Worm (Caenorhabditis elegans) whole organism, L1 larva: ENCODE measurements around the gene C16C8.5.
A peak's percentile ranks its signal among the peaks of the same experiment; 100 is the strongest.

Experiments
- C34B4.2 ChIP-seq: sonication (generic microtip); optimal IDR thresholded peaks from 2 replicates; lab custom pipeline; 2017; ENCODE audit warnings: mild to moderate bottlenecking, missing genetic modification characterization, missing compliant biosample characterization
- Y116A8C.19 ChIP-seq: sonication (generic microtip); optimal IDR thresholded peaks from 2 replicates; lab custom pipeline; 2016; ENCODE audit warnings: missing compliant biosample characterization, missing genetic modification characterization, borderline replicate concordance
- aha-1 ChIP-seq: fragments of 150-350 bp; optimal IDR thresholded peaks from 2 replicates; lab custom pipeline; 2014; ENCODE audit warnings: missing biosample characterization, missing genetic modification characterization
- ama-1 ChIP-seq: fragments of 150-350 bp; optimal IDR thresholded peaks from 2 replicates; lab custom pipeline; 2014
- blmp-1 ChIP-seq: fragments of 150-350 bp; optimal IDR thresholded peaks from 2 replicates; lab custom pipeline; 2014; ENCODE audit warnings: missing biosample characterization, missing genetic modification characterization
- ceh-63 ChIP-seq: fragments of 200-800 bp; sonication (Bioruptor generic); optimal IDR thresholded peaks from 2 replicates; lab custom pipeline; 2018; ENCODE audit warnings: mild to moderate bottlenecking, missing genetic modification characterization, missing compliant biosample characterization
- ceh-82 ChIP-seq, 3 experiments: fragments of 150-350 bp in 1 of 3; sonication (generic microtip) in 2 of 3; optimal IDR thresholded peaks; 2 replicates each; lab custom pipeline; 2014 to 2017; ENCODE audit warnings: missing biosample characterization in 3 of 3, missing genetic modification characterization in 3 of 3
- ceh-90 ChIP-seq: sonication (generic microtip); optimal IDR thresholded peaks from 2 replicates; lab custom pipeline; 2016; ENCODE audit warnings: missing genetic modification characterization, missing compliant biosample characterization
- dpl-1 ChIP-seq, 3 experiments: fragments of 150-350 bp in 2 of 3; sonication (generic microtip) in 1 of 3; optimal IDR thresholded peaks; 2 replicates each; lab custom pipeline; 2014 to 2017; ENCODE audit warnings: missing biosample characterization in 3 of 3, missing genetic modification characterization in 3 of 3, missing genetic modification reagents in 3 of 3
- efl-1 ChIP-seq, 4 experiments: fragments of 150-350 bp; optimal IDR thresholded peaks in 3 of 4; peaks in 1 of 4; 1 replicate in 1 of 4; 2 replicates in 3 of 4; lab custom pipeline; 2014; ENCODE audit warnings: missing biosample characterization in 2 of 4, missing genetic modification characterization in 2 of 4, missing genetic modification reagents in 2 of 4
- efl-3 ChIP-seq: fragments of 200-800 bp; sonication (Bioruptor generic); optimal IDR thresholded peaks from 2 replicates; lab custom pipeline; 2018; ENCODE audit warnings: mild to moderate bottlenecking, missing genetic modification characterization, missing compliant biosample characterization
- egl-13 ChIP-seq: sonication (generic microtip); optimal IDR thresholded peaks from 2 replicates; lab custom pipeline; 2016; ENCODE audit warnings: missing genotype, missing genetic modification reagents, missing genetic modification characterization, missing compliant biosample characterization
- fkh-8 ChIP-seq: sonication (generic microtip); optimal IDR thresholded peaks from 2 replicates; lab custom pipeline; 2016; ENCODE audit warnings: mild to moderate bottlenecking, missing genetic modification characterization, missing compliant biosample characterization
- isw-1 ChIP-seq: fragments of 200-800 bp; sonication (Bioruptor generic); IDR thresholded peaks from 2 replicates; pipeline ENCODE4 v1.3.6; 2022; ENCODE audit warnings: missing genetic modification characterization, missing compliant biosample characterization
- jun-1 ChIP-seq: fragments of 150-350 bp; optimal IDR thresholded peaks from 2 replicates; lab custom pipeline; 2014; ENCODE audit warnings: missing biosample characterization, missing genetic modification reagents, missing genetic modification characterization
- lin-13 ChIP-seq: fragments of 150-350 bp; optimal IDR thresholded peaks from 2 replicates; lab custom pipeline; 2014; ENCODE audit warnings: missing biosample characterization, missing genetic modification reagents, missing genetic modification characterization
- lin-14 ChIP-seq: fragments of 200-800 bp; sonication (Bioruptor generic); optimal IDR thresholded peaks from 2 replicates; lab custom pipeline; 2018; ENCODE audit warnings: mild to moderate bottlenecking, missing genetic modification characterization, moderate library complexity, missing compliant biosample characterization
- lin-39 ChIP-seq: fragments of 150-350 bp; optimal IDR thresholded peaks from 2 replicates; lab custom pipeline; 2014; ENCODE audit warnings: missing biosample characterization, missing genetic modification reagents, missing genetic modification characterization
- mep-1 ChIP-seq: fragments of 150-350 bp; optimal IDR thresholded peaks from 2 replicates; lab custom pipeline; 2014; ENCODE audit warnings: missing biosample characterization, missing genetic modification characterization
- nhr-11 ChIP-seq: fragments of 150-350 bp; optimal IDR thresholded peaks from 2 replicates; lab custom pipeline; 2014; ENCODE audit warnings: missing biosample characterization, missing genetic modification characterization
- nhr-20 ChIP-seq: sonication (generic microtip); optimal IDR thresholded peaks from 2 replicates; lab custom pipeline; 2016; ENCODE audit warnings: mild to moderate bottlenecking, missing genetic modification characterization, missing compliant biosample characterization
- nhr-71 ChIP-seq: sonication (generic microtip); optimal IDR thresholded peaks from 2 replicates; lab custom pipeline; 2016; ENCODE audit warnings: mild to moderate bottlenecking, missing genetic modification characterization, moderate library complexity, missing compliant biosample characterization
- nhr-85 ChIP-seq: sonication (generic microtip); peaks from one replicate; lab custom pipeline; 2016; ENCODE audit warnings: missing genetic modification characterization, inconsistent platforms, missing compliant biosample characterization
- pag-3 ChIP-seq: sonication (generic microtip); optimal IDR thresholded peaks from 2 replicates; lab custom pipeline; 2017; ENCODE audit warnings: missing genetic modification characterization, mild to moderate bottlenecking, missing compliant biosample characterization, antibody characterized with exemption, borderline replicate concordance; ENCODE audit not compliant: insufficient read depth
- pax-3 ChIP-seq: fragments of 200-800 bp; sonication (Bioruptor generic); optimal IDR thresholded peaks from 2 replicates; lab custom pipeline; 2018; ENCODE audit warnings: mild to moderate bottlenecking, missing genetic modification characterization, moderate library complexity, missing compliant biosample characterization
- pqm-1 ChIP-seq: sonication (generic microtip); optimal IDR thresholded peaks from 3 replicates; lab custom pipeline; 2017; ENCODE audit warnings: missing biosample characterization, missing genetic modification characterization
- rnt-1 ChIP-seq: sonication (generic microtip); optimal IDR thresholded peaks from 2 replicates; lab custom pipeline; 2016; ENCODE audit warnings: mild to moderate bottlenecking, missing genetic modification characterization, moderate library complexity, missing compliant biosample characterization
- skn-1 ChIP-seq: fragments of 150-350 bp; optimal IDR thresholded peaks from 2 replicates; lab custom pipeline; 2014; ENCODE audit warnings: missing biosample characterization, missing genetic modification characterization
- sox-4 ChIP-seq: sonication (generic microtip); optimal IDR thresholded peaks from 2 replicates; lab custom pipeline; 2016; ENCODE audit warnings: missing genetic modification characterization, missing compliant biosample characterization
- sptf-1 ChIP-seq: fragments of 150-350 bp; optimal IDR thresholded peaks from 2 replicates; lab custom pipeline; 2014; ENCODE audit warnings: missing biosample characterization, missing genetic modification characterization
- sup-37 ChIP-seq: fragments of 200-800 bp; sonication (Bioruptor generic); optimal IDR thresholded peaks from 2 replicates; lab custom pipeline; 2018; ENCODE audit warnings: mild to moderate bottlenecking, missing genetic modification characterization, missing compliant biosample characterization
- swsn-7 ChIP-seq: sonication (generic microtip); optimal IDR thresholded peaks from 2 replicates; lab custom pipeline; 2016; ENCODE audit warnings: missing genetic modification characterization, missing compliant biosample characterization
- unc-130 ChIP-seq: fragments of 150-350 bp; optimal IDR thresholded peaks from 2 replicates; lab custom pipeline; 2017; ENCODE audit warnings: missing biosample characterization, missing genetic modification characterization, inconsistent platforms
- unc-62 ChIP-seq: fragments of 150-350 bp; optimal IDR thresholded peaks from 2 replicates; lab custom pipeline; 2014; ENCODE audit warnings: missing biosample characterization, missing genetic modification reagents, missing genetic modification characterization
- unc-86 ChIP-seq: sonication (generic microtip); optimal IDR thresholded peaks from 2 replicates; lab custom pipeline; 2016; ENCODE audit warnings: missing genetic modification characterization, missing compliant biosample characterization
- xbp-1 ChIP-seq: sonication (generic microtip); optimal IDR thresholded peaks from 2 replicates; lab custom pipeline; 2016; ENCODE audit warnings: missing genetic modification characterization, missing compliant biosample characterization
- zip-4 ChIP-seq: fragments of 200-800 bp; sonication (Bioruptor generic); optimal IDR thresholded peaks from 2 replicates; lab custom pipeline; 2018; ENCODE audit warnings: mild to moderate bottlenecking, missing genetic modification characterization, moderate library complexity, missing compliant biosample characterization
- ztf-11 ChIP-seq, 2 experiments: sonication (generic microtip); optimal IDR thresholded peaks; 2 replicates each; lab custom pipeline; 2016 to 2017; ENCODE audit warnings: missing genetic modification characterization in 2 of 2, missing biosample characterization in 1 of 2, missing compliant biosample characterization in 1 of 2

C16C8.5 gene

ce11 chrII:3416528-3416927, 28.7 kb downstream of the C16C8.5 start, which contains the start of gene nep-6:
nep-6 (plus strand) TSS chrII:3416828.
- TF ChIP-seq zip-4 (GFP tag; lab: Kevin White, UChicago): no peak
- no peak for TF ChIP-seq blmp-1
- TF ChIP-seq ceh-63 (GFP tag; lab: Kevin White, UChicago): no peak
- no peak for TF ChIP-seq Y116A8C.19 (tag; lab: Kevin White, UChicago)
- no peak for TF ChIP-seq rnt-1 (tag; lab: Kevin White, UChicago)
- no peak for TF ChIP-seq egl-13 (tag; lab: Kevin White, UChicago)
- TF ChIP-seq, all 84 proteins: peak for 0

DNA sequence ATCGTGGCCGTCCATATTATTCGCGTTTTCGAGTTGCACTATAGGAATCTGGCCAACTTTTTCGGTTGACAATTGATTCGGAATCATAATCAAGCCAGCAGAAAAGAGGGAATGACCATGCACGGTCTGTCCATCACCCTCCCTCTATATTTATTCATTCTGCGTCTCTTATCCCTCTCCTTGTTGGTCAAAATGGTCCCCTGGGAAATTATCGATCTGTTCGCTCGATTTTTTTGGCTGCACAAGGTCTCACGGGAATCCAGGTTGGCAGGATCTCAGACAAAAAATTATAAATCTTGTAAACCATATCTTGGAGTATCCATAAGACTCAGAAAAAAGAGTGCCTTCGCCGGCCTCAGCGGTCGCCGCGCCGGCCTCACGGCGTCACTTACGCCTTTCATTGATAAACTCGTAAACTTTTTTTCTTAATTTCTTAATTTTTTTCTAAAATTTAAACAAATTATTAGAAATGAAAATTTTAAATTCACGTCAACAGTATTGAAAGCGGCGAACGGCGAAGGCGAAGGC, 30.7 kb downstream of the C16C8.5 start, which contains the start of the genes F18A12.7 and F18A12.2:
TSS of gene F18A12.7 (minus strand) at position 101 of the 528 bp plus-strand sequence.
TSS of gene F18A12.2 (plus strand) at position 478 of the 528 bp plus-strand sequence.
- TF ChIP-seq jun-1 (tag; lab: Kevin White, UChicago) (no peak), unc-62 (no peak), unc-86 (tag; lab: Kevin White, UChicago) (no peak), nhr-20 (tag; lab: Kevin White, UChicago) (no peak), blmp-1 (no peak), ceh-90 (no peak), sup-37 (GFP tag; lab: Kevin White, UChicago) (no peak), efl-3 (no peak), pag-3 (no peak), lin-14 (GFP tag; lab: Kevin White, UChicago) (no peak), xbp-1 (no peak), C34B4.2 (tag; lab: Kevin White, UChicago) (no peak), aha-1 (tag; lab: Kevin White, UChicago) (no peak), dpl-1 (GFP tag; optimal IDR thresholded peaks at IDR 0.05; lab: Kevin White, UChicago) (no peak), ceh-82 (tag; optimal IDR thresholded peaks at IDR 0.05; lab: Kevin White, UChicago) (no peak), zip-4 (GFP tag; lab: Kevin White, UChicago) (no peak), egl-13 (tag; lab: Kevin White, UChicago) (no peak), lin-13 (GFP tag; lab: Kevin White, UChicago) (no peak), nhr-71 (no peak)

DNA sequence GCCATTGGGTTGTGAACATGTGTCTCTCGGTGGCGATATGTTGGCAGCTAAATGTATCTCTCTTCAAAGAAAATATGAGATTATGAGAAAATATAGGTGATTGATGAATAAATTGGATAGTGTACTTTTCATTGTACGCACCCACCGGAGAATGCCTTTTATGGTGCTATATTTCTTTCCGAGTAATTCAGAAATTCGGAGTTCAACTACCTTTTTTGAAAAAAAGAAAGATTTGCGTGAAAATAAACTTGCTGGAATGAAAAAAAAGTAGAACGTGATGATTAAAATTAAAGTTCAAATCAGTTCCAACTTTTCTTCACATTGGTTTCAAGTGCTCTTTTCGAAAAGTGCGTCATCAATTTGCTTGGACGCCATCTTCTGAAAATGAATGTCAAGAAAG, 41.6 kb downstream of the C16C8.5 start, which contains the start of gene nep-8:
TSS of gene nep-8 (plus strand) at position 301 of the 400 bp plus-strand sequence.
- no peak for TF ChIP-seq lin-39 (tag; lab: Kevin White, UChicago)
- TF ChIP-seq ama-1: no peak
- TF ChIP-seq Y116A8C.19 (tag; lab: Kevin White, UChicago): no peak
- TF ChIP-seq ztf-11 (tag; optimal IDR thresholded peaks at IDR 0.05; lab: Kevin White, UChicago): no peak
- no peak for TF ChIP-seq sox-4 (tag; lab: Kevin White, UChicago)
- TF ChIP-seq ceh-82 (tag; optimal IDR thresholded peaks at IDR 0.05; lab: Kevin White, UChicago): no peak
- TF ChIP-seq sup-37 (GFP tag; lab: Kevin White, UChicago): no peak
- TF ChIP-seq pax-3 (tag; lab: Kevin White, UChicago): no peak
- TF ChIP-seq nhr-11: no peak
- TF ChIP-seq unc-130 (tag; lab: Kevin White, UChicago): no peak
- no peak for TF ChIP-seq mep-1
- TF ChIP-seq pqm-1 (tag; lab: Kevin White, UChicago): no peak
- no peak for TF ChIP-seq swsn-7
- no peak for TF ChIP-seq skn-1 (tag; lab: Kevin White, UChicago)
- no peak for TF ChIP-seq egl-13 (tag; lab: Kevin White, UChicago)
- TF ChIP-seq lin-13 (GFP tag; lab: Kevin White, UChicago): no peak
- no peak for TF ChIP-seq isw-1 (GFP tag; lab: Robert Waterston, UW)
- no peak for TF ChIP-seq sptf-1
- TF ChIP-seq fkh-8 (tag; lab: Kevin White, UChicago): no peak
- no peak for TF ChIP-seq blmp-1

DNA sequence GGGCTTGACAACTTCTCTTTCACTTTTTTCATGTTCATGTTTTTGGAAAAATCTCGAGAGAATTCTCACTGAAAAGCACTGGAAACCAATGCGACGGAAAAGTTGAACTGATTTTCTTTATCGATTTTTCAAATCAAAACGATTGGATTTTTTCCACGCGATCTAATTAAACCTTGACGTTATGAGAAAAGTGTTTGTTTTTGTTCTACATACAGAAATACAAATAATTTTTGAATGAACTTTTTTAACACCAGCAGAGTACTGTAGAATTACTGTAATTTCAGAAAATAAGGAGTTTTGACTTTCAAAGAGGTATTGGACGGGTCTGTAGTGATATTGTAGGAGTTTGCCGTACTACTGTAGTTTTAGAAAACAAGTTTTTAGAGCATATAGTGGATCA, 42.3 kb downstream of the C16C8.5 start, which contains the start of gene nep-10:
TSS of gene nep-10 (minus strand) at position 101 of the 400 bp plus-strand sequence.
- TF ChIP-seq efl-1 (optimal IDR thresholded peaks at IDR 0.05; lab: Kevin White, UChicago) (no peak), efl-1 (GFP tag; optimal IDR thresholded peaks at IDR 0.05 in 1 of 2; lab: Kevin White, UChicago) (peak in 1 of 2 experiments; percentile 79), nhr-85 (tag; lab: Kevin White, UChicago) (no peak)
- TF ChIP-seq, all 84 proteins: peak for 1
